Fruit fly (Drosophila melanogaster) whole organism: ENCODE measurements around the gene CG15386.

Experiments
- CG8478 ChIP-seq: fragments of >200 bp; optimal IDR thresholded peaks from 2 replicates; lab custom pipeline; 2018; ENCODE audit warnings: inconsistent platforms
- Dll ChIP-seq: fragments of >200 bp; optimal IDR thresholded peaks from 2 replicates; lab custom pipeline; 2017
- EcR ChIP-seq, 2 experiments: fragments of >200 bp; optimal IDR thresholded peaks; 2 replicates each; lab custom pipeline; 2017; ENCODE audit warnings: missing biosample characterization in 2 of 2, missing genetic modification characterization in 2 of 2, missing genetic modification reagents in 2 of 2
- pan ChIP-seq: fragments of >200 bp; optimal IDR thresholded peaks from 2 replicates; lab custom pipeline; 2017
- psq ChIP-seq: fragments of >200 bp; optimal IDR thresholded peaks from 2 replicates; lab custom pipeline; 2017
- usp ChIP-seq: fragments of >200 bp; optimal IDR thresholded peaks from 2 replicates; lab custom pipeline; 2017; ENCODE audit warnings: missing biosample characterization, missing genetic modification characterization, mixed read lengths

The CG15386 gene

DNA sequence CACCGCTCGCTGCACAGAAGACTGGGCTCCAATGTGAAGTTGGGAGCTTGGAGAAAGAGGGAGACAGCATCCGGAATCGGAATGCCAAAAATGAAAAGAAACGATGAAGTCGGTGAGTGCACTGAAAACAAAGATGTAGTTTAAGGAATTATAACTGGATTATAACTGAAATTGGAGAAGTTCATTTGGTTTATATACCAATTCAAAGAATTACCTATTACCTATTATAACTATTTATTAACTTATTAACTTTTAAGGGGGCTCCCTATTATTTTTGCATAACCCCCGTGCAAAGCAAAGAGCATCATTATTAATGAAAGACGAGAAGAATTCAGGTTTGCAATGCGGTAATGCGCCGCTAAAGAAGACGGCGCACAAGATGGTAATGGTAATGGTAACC, 32.4 kb downstream of the CG15386 start:
- TF ChIP-seq Dll (lab: Kevin White, UChicago), result no peak
- TF ChIP-seq usp (GFP tag; lab: Kevin White, UChicago), result no peak

dm6 chr2L:2184129-2184528, 32.9 kb downstream of the CG15386 start:
- no peak for TF ChIP-seq EcR (GFP tag; optimal IDR thresholded peaks at IDR 0.05; lab: Kevin White, UChicago)

- TF ChIP-seq Dll (lab: Kevin White, UChicago) (no peak), CG8478 (lab: Kevin White, UChicago) (no peak), usp (GFP tag; lab: Kevin White, UChicago) (no peak), psq (lab: Kevin White, UChicago) (no peak), pan (lab: Kevin White, UChicago) (no peak), EcR (GFP tag; optimal IDR thresholded peaks at IDR 0.05; lab: Kevin White, UChicago) (no peak)
Measured at dm6 chr2L:2182735-2183340, 34.2 kb downstream of the CG15386 start.

- TF ChIP-seq CG8478 (lab: Kevin White, UChicago) (no peak), pan (lab: Kevin White, UChicago) (peak; percentile 28)
Measured at dm6 chr2L:2181971-2182643, 34.9 kb downstream of the CG15386 start.

DNA sequence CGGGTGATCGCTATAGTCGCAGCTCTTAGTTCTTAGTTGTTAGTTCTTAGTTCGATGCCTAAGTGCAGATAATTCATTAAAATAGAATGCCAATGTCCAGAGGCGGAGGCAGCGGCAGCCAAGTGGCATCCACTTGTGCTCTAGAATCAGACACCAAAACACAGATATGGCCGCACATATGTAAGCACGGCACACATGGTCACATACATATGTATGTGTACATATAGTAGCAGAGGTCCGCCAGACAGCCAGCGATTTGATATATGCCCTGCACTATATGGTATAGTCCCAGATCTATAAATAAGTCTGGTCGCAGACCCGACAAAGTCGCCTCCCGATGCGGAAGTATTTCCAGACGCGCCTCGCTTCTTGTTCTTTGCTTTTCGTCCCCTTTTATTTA, 36.4 kb downstream of the CG15386 start:
- TF ChIP-seq psq (lab: Kevin White, UChicago), result no peak
- no peak for TF ChIP-seq CG8478 (lab: Kevin White, UChicago)
- no peak for TF ChIP-seq usp (GFP tag; lab: Kevin White, UChicago)
- no peak for TF ChIP-seq EcR (GFP tag; optimal IDR thresholded peaks at IDR 0.05; lab: Kevin White, UChicago)
- TF ChIP-seq Dll (lab: Kevin White, UChicago), result no peak
- no peak for TF ChIP-seq pan (lab: Kevin White, UChicago)

dm6 chr2L:2180120-2180539, 36.9 kb downstream of the CG15386 start:
- TF ChIP-seq pan (lab: Kevin White, UChicago), result no peak
- TF ChIP-seq usp (GFP tag; lab: Kevin White, UChicago), result no peak

DNA sequence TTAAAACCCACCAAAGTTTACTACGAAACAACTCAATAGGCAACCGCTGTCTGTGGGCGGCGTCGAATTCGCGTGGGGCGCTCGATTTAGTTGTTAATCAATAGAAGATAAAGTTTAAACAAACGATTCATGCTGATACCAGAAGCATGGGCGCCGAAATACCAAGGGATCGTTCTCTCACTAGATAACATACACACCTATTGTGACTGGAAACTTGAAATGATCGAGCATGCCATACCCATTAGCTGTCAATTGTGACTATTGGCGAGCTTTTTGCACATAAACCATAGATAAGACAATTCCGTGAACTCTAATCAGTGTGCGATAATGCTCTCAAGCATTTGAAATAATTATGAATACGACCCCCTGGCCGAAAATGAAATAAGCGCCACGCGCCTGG, 37.7 kb downstream of the CG15386 start:
- TF ChIP-seq EcR (GFP tag; optimal IDR thresholded peaks at IDR 0.05; lab: Kevin White, UChicago) (no peak), pan (lab: Kevin White, UChicago) (no peak), psq (lab: Kevin White, UChicago) (no peak), usp (GFP tag; lab: Kevin White, UChicago) (no peak), Dll (lab: Kevin White, UChicago) (no peak), CG8478 (lab: Kevin White, UChicago) (no peak)

DNA sequence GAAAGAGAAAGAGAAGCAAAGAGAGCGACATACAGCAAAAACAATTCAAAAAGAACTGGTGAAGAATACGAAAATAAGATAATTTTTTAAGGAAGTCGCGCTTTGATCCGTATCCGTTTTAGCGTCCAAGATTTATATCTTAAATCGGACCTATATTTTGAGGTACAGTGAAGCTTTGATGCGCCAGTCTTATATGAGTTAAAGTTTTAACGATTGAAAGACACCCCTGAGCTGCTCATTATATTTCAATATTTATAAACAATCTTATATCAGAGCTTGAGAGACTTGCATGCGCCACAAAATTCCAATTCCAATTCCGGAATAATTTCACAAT, 38.3 kb downstream of the CG15386 start:
- TF ChIP-seq Dll (lab: Kevin White, UChicago) (no peak), EcR (GFP tag; optimal IDR thresholded peaks at IDR 0.05; lab: Kevin White, UChicago) (no peak), CG8478 (lab: Kevin White, UChicago) (no peak), pan (lab: Kevin White, UChicago) (no peak), usp (GFP tag; lab: Kevin White, UChicago) (no peak), psq (lab: Kevin White, UChicago) (no peak)

DNA sequence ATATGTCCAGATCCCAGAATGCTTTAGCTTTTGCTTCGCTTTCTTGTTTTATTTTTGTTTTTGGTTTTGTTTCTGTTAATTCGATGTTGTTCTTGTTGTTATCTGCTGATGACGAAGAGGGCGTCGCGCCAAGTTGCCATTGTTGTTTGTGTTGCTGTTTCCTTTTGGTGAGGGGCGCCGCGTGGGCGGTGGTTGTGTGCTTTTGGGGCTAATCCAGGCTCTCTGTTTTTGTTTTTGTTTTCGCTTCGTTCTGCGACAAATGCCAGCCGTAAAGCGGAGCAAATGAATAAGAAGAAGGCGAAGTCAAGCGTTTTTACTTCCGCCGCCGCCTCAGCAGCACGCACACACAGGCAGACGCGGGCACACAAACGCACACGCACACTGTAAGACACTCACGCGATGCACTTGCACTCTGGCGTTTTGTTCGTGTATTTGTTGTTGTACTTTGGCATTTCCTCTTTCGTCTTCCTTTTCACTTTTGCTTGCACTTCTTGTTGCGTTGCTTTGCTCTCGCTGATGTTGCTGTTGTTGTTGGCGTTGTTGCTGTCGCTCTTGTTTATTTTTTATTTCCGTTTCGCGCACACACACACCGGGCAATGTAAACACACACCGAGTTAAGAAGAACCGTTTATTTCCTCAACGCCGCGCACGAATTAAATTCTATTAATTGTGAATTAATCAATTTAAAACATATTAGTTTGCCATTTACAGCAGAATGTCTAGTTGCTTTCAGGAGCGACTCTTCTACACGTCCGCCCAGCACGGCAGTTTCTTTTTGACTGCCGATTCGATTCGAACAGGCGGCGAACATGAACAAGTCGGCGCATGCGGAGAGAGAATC, 38.9 kb downstream of the CG15386 start, which contains the start of gene aop:
aop (minus strand) TSS at position 786 of the 841 bp plus-strand sequence.
- TF ChIP-seq CG8478 (lab: Kevin White, UChicago) (no peak), usp (GFP tag; lab: Kevin White, UChicago) (no peak), Dll (lab: Kevin White, UChicago) (no peak), pan (lab: Kevin White, UChicago) (no peak), EcR (GFP tag; optimal IDR thresholded peaks at IDR 0.05; lab: Kevin White, UChicago) (no peak), psq (lab: Kevin White, UChicago) (no peak)

- TF ChIP-seq usp (GFP tag; lab: Kevin White, UChicago) (no peak), CG8478 (lab: Kevin White, UChicago) (no peak), EcR (GFP tag; optimal IDR thresholded peaks at IDR 0.05; lab: Kevin White, UChicago) (no peak), Dll (lab: Kevin White, UChicago) (no peak), psq (lab: Kevin White, UChicago) (no peak), pan (lab: Kevin White, UChicago) (no peak)
Measured at dm6 chr2L:2177312-2177968, 39.6 kb downstream of the CG15386 start.

DNA sequence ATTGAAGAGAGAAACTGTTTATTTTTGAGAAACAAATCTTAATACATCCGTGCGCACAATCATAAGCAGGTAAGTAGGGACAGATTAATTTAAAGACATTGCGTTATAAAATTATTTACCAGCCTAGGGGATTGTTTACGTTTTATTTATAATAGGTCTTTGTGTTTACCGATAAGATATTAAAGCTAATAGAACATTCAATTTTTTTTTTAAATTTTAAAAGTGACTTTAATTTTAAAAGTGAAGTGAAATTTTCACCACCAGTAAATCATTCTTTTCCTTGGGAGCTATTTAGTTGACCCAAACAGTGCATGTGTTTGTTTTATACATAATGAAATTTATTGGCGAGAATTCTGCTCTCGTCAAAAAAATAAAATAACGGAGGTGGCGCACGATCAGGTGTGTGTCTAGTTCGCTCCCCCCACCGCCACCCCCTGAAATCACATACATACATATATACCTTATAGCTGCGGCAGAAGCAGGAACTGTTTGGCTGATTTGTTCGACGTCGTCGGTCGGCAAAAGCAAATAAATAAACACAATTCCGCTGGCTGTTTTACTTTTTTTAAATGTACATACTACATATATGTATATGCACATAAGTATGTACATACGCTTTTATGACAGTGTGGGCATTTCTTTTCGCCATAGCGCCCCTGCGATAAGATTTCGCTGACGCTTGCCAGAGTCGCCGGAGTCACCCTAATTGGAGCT, 41.0 kb downstream of the CG15386 start:
- TF ChIP-seq CG8478 (lab: Kevin White, UChicago) (no peak), Dll (lab: Kevin White, UChicago) (no peak), usp (GFP tag; lab: Kevin White, UChicago) (no peak), psq (lab: Kevin White, UChicago) (no peak), EcR (GFP tag; optimal IDR thresholded peaks at IDR 0.05; lab: Kevin White, UChicago) (no peak), pan (lab: Kevin White, UChicago) (no peak)
